Worm (Caenorhabditis elegans) whole organism, L4 larva: ENCODE data around the gene acr-8.

ENCODE experiments used
- aly-2 ChIP-seq: sonication (generic microtip); optimal IDR thresholded peaks from 2 replicates; lab custom pipeline; 2018; ENCODE audit warnings: missing biosample characterization, missing genetic modification characterization
- ama-1 ChIP-seq: fragments of 150-350 bp; optimal IDR thresholded peaks from 2 replicates; lab custom pipeline; 2014; ENCODE audit warnings: inconsistent platforms, mixed read lengths
- dmd-6 ChIP-seq: fragments of 200-800 bp; sonication (Bioruptor generic); IDR thresholded peaks from 2 replicates; pipeline ENCODE4 v1.3.6; 2022; ENCODE audit warnings: missing genetic modification reagents, missing genetic modification characterization, missing compliant biosample characterization
- fos-1 ChIP-seq: fragments of 150-350 bp; optimal IDR thresholded peaks from 2 replicates; lab custom pipeline; 2014; ENCODE audit warnings: missing biosample characterization, missing genetic modification characterization
- lin-13 ChIP-seq: fragments of 150-350 bp; optimal IDR thresholded peaks from 2 replicates; lab custom pipeline; 2014; ENCODE audit warnings: missing biosample characterization, missing genetic modification reagents, missing genetic modification characterization
- skn-1 ChIP-seq: fragments of 150-350 bp; optimal IDR thresholded peaks from 2 replicates; lab custom pipeline; 2014; ENCODE audit warnings: missing biosample characterization, missing genetic modification characterization

DNA sequence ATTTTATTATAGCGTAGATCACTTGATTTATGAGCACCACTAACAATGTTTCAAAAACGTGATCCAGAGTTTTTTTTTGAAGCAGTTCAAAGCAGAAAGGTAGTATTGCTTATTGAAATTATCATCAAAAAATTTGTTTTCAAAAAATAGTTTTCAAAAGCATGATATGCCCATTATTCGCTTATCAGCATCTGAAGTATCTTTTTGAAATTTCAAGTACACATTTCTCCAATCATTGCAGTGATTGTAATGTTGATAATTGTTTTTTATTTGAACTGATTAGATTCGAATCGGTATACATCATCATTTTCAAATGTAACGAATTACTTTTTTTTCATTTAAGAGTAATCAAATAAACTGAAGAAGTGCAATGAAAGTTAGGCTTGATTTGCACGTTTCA lies 28.3 kb downstream of the acr-8 start:
- TF ChIP-seq aly-2 (tag; lab: Kevin White, UChicago) (no peak), skn-1 (no peak), lin-13 (GFP tag; lab: Kevin White, UChicago) (no peak), ama-1 (no peak), fos-1 (tag; lab: Kevin White, UChicago) (no peak), dmd-6 (GFP tag; lab: Robert Waterston, UW) (no peak)
